Fruit fly (Drosophila melanogaster): ENCODE measurements around the gene CG43098.
A peak's percentile ranks its signal among the peaks of the same experiment; 100 is the strongest.

Gene CG43098

DNA sequence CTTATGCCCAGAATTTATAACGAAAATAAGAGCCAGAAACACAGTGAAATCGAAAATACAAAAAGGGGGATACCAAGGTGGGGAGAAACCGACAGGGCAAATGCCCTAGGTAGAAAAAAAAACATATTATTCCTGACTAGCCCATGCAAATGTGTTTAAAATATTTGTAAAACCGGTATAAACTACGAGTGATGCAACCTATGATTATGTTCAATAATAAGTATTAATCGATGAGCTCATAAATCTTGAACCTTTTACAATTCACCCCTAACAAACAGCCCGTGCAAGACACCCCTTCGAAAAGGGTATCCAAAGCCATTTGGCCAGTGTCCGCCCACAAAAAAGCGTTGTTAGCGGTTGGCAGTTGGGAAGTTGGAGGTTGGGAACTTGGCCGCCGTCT is 971 bp upstream of the CG43098 start:
- no peak for TF ChIP-seq Pif1B (GFP tag; optimal IDR thresholded peaks at IDR 0.05)
- TF ChIP-seq Pif1A (GFP tag; optimal IDR thresholded peaks at IDR 0.05), result no peak
- no peak for TF ChIP-seq D1 (tag; optimal IDR thresholded peaks at IDR 0.05)
- no peak for TF ChIP-seq CG34367 (tag; optimal IDR thresholded peaks at IDR 0.05)
- TF ChIP-seq gl (tag; optimal IDR thresholded peaks at IDR 0.05), result no peak
- no peak for TF ChIP-seq fd96Ca (GFP tag; IDR thresholded peaks at IDR 0.05)
- TF ChIP-seq Snoo (tag; optimal IDR thresholded peaks at IDR 0.05), result no peak
- TF ChIP-seq EcR (GFP tag; optimal IDR thresholded peaks at IDR 0.05), result no peak
- TF ChIP-seq CG8301 (tag; optimal IDR thresholded peaks at IDR 0.05), result no peak
- TF ChIP-seq CG14655 (GFP tag; optimal IDR thresholded peaks at IDR 0.05), result no peak
- TF ChIP-seq CG32121 (GFP tag; IDR thresholded peaks at IDR 0.05), result no peak
- TF ChIP-seq CG4496 (GFP tag; IDR thresholded peaks at IDR 0.05), result no peak
- TF ChIP-seq CG12605 (GFP tag; IDR thresholded peaks at IDR 0.05), result no peak
- TF ChIP-seq CG17806 (tag; optimal IDR thresholded peaks at IDR 0.05), result no peak
- TF ChIP-seq CG9948 (tag; optimal IDR thresholded peaks at IDR 0.05), result no peak
- no peak for TF ChIP-seq CG13204 (GFP tag; optimal IDR thresholded peaks at IDR 0.05)

DNA sequence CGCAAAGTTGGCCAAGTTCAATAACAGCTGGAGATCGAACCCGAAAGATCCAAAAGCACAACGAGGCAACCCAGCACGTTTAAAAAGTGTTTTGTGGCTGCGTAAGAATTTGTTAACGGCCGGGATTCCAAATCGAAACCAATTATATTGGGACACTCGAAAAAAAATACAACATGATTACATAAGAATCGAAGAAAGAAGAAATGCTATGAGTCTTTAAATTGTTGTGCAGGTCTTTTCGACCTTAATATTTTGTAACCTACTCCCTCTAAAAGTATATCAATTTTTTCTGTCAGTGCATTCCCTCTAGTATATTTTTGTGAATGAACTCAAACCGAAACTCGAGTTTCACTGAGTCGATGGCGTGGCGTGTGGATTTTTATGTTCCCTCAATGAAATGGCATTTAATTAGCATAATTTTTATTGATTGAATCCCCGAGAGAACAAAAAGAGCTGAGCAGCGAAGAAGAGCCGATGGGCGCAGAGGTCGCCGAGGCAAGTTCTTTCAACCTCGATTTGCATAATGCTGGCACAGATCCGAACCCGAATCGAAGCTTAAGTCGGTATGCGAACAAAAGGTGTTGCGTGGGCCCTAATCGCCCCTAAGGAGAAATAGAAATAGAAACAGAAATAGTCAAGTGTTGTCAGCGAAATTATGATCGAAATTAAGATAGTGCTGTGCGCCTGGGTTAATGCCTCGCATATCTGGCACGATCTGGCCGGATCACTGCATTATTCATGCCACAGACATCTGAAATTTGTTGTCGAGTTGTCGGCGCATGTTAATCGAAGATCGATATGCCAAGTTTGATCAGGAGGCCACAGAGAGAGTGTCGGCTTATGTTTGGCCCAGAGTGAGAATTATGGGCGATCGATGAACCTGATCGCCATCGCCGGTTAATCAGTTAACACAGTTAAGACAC is 6.7 kb downstream of the CG43098 start:
- TF ChIP-seq CG14655 (GFP tag; optimal IDR thresholded peaks at IDR 0.05) (no peak), rn (GFP tag; IDR thresholded peaks at IDR 0.05) (no peak), CG13204 (GFP tag; optimal IDR thresholded peaks at IDR 0.05) (no peak)

DNA sequence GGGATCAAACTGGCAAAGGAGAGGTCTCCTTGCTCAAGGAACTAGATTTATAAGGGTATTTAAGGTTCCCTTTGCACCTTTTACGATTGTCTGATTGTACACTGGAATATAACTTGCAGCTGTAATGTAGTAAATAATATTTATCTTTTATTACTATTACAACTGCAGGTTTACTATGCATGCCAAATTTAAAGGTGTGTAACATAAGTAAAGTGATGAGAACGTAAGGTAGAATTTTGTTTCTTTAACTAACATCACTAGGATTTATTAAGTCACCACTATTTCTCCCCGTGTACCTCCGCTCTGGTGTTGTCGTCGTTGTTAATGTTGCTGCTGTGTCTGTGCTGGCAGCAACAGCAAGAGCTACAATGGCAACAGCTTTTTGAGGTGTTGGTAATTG is 8.7 kb downstream of the CG43098 start:
- TF ChIP-seq gl (tag; optimal IDR thresholded peaks at IDR 0.05) (no peak), Snoo (tag; optimal IDR thresholded peaks at IDR 0.05) (no peak), EcR (GFP tag; optimal IDR thresholded peaks at IDR 0.05) (no peak), CG12605 (GFP tag; IDR thresholded peaks at IDR 0.05) (no peak), Pif1B (GFP tag; optimal IDR thresholded peaks at IDR 0.05) (peak; percentile 26), CG34367 (tag; optimal IDR thresholded peaks at IDR 0.05) (peak; percentile 28), CG9948 (tag; optimal IDR thresholded peaks at IDR 0.05) (peak; percentile 35), rn (GFP tag; IDR thresholded peaks at IDR 0.05) (no peak), CG8159 (tag; optimal IDR thresholded peaks at IDR 0.05) (peak; percentile 58), CG32121 (GFP tag; IDR thresholded peaks at IDR 0.05) (no peak), fd96Ca (GFP tag; IDR thresholded peaks at IDR 0.05) (no peak), CG13204 (GFP tag; optimal IDR thresholded peaks at IDR 0.05) (no peak), CG14655 (GFP tag; optimal IDR thresholded peaks at IDR 0.05) (peak; percentile 19), D1 (tag; optimal IDR thresholded peaks at IDR 0.05) (no peak), CG17806 (tag; optimal IDR thresholded peaks at IDR 0.05) (peak; percentile 41), CG15710 (tag; optimal IDR thresholded peaks at IDR 0.05) (peak; percentile 49), Ets98B (GFP tag; IDR thresholded peaks at IDR 0.05) (0 out of 2 replicates have a peak, but pooled peaks have one; percentile 8), CG8301 (tag; optimal IDR thresholded peaks at IDR 0.05) (peak; percentile 0)

DNA sequence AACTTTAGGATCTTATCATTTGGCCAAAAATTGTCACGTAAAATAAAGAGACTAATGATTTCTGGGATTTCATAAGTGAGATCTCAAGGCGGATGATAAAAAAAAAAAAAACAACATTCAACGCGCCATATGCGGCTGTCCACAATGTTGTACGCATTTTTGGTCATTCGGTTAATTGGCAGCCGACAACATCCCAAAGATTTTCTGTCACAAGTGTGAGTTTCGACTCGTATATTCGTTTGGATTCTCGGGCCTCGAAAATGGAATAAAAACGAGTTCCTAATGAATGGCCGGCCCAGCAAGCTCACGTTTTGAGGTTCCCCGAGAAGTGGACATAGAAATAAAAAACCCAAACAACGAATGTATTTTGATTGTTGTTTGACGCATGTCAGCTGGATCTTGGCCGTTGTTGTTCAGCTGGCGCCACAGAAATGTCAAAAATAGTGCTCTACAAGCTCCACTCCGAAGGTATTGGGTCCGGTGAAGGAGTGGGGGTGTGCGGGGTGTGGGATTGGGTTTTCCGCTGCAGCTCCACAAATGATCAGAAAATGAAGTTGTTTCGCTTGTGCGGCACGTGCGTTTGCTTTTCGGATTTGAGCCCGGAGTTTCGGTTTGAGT is 13.7 kb downstream of the CG43098 start:
- TF ChIP-seq CG9948 (tag; optimal IDR thresholded peaks at IDR 0.05), result no peak
- no peak for TF ChIP-seq EcR (GFP tag; optimal IDR thresholded peaks at IDR 0.05)
- no peak for TF ChIP-seq CG10348 (GFP tag; IDR thresholded peaks at IDR 0.05)
- no peak for TF ChIP-seq fd96Ca (GFP tag; IDR thresholded peaks at IDR 0.05)
- TF ChIP-seq CG34367 (tag; optimal IDR thresholded peaks at IDR 0.05), result no peak
- TF ChIP-seq CG13204 (GFP tag; optimal IDR thresholded peaks at IDR 0.05), result no peak
- TF ChIP-seq CG15710 (tag; optimal IDR thresholded peaks at IDR 0.05), result no peak
- no peak for TF ChIP-seq Pif1B (GFP tag; optimal IDR thresholded peaks at IDR 0.05)
- TF ChIP-seq D1 (tag; optimal IDR thresholded peaks at IDR 0.05), result no peak
- TF ChIP-seq rn (GFP tag; IDR thresholded peaks at IDR 0.05), result no peak
- TF ChIP-seq CG17806 (tag; optimal IDR thresholded peaks at IDR 0.05), result no peak
- no peak for TF ChIP-seq Snoo (tag; optimal IDR thresholded peaks at IDR 0.05)
- TF ChIP-seq CG32121 (GFP tag; IDR thresholded peaks at IDR 0.05), result no peak
- TF ChIP-seq CG12605 (GFP tag; IDR thresholded peaks at IDR 0.05), result no peak

DNA sequence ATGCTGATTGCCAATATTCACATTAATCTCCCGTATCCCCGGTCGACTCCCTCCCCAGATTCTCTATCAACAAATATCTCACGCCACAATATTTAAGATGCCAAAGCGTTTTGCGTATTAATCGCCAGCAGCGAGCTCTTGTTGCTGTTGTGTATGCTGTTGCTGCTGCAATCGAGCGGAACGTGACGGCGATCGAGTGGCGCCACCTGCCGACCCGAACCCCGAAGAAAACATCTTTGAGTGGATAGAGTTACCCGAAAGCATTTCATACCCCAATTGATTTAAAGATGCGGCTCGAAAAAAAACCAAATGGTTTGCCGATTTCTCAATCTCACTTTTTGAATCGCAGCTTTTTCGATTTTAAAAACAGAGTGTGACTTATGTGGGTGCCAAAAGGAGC is 19.5 kb downstream of the CG43098 start:
- no peak for TF ChIP-seq gl (tag; optimal IDR thresholded peaks at IDR 0.05)
- TF ChIP-seq CG15710 (tag; optimal IDR thresholded peaks at IDR 0.05), result no peak
- no peak for TF ChIP-seq CG4496 (GFP tag; IDR thresholded peaks at IDR 0.05)
- no peak for TF ChIP-seq CG10348 (GFP tag; IDR thresholded peaks at IDR 0.05)
- no peak for TF ChIP-seq CG17806 (tag; optimal IDR thresholded peaks at IDR 0.05)
- no peak for TF ChIP-seq CG34367 (tag; optimal IDR thresholded peaks at IDR 0.05)
- no peak for TF ChIP-seq Pif1A (GFP tag; optimal IDR thresholded peaks at IDR 0.05)
- no peak for TF ChIP-seq CG14655 (GFP tag; optimal IDR thresholded peaks at IDR 0.05)
- no peak for TF ChIP-seq CG13204 (GFP tag; optimal IDR thresholded peaks at IDR 0.05)
- no peak for TF ChIP-seq CG8159 (tag; optimal IDR thresholded peaks at IDR 0.05)
- TF ChIP-seq Ets98B (GFP tag; IDR thresholded peaks at IDR 0.05), result no peak
- no peak for TF ChIP-seq EcR (GFP tag; optimal IDR thresholded peaks at IDR 0.05)
- TF ChIP-seq rn (GFP tag; IDR thresholded peaks at IDR 0.05), result no peak
- TF ChIP-seq Pif1B (GFP tag; optimal IDR thresholded peaks at IDR 0.05), result no peak
- no peak for TF ChIP-seq D1 (tag; optimal IDR thresholded peaks at IDR 0.05)
- no peak for TF ChIP-seq CG12605 (GFP tag; IDR thresholded peaks at IDR 0.05)
- no peak for TF ChIP-seq CG32121 (GFP tag; IDR thresholded peaks at IDR 0.05)
- no peak for TF ChIP-seq CG9948 (tag; optimal IDR thresholded peaks at IDR 0.05)
- no peak for TF ChIP-seq CG8301 (tag; optimal IDR thresholded peaks at IDR 0.05)

Measured in whole organism, pupa.